Worm (Caenorhabditis elegans) whole organism, early embryonic: ENCODE data around the gene tmed-13.

Experiments
- F13C5.2 ChIP-seq: sonication (generic microtip); optimal IDR thresholded peaks from 2 replicates; lab custom pipeline; 2017; ENCODE audit warnings: mild to moderate bottlenecking, missing genetic modification characterization, inconsistent platforms, missing compliant biosample characterization
- tbx-11 ChIP-seq: fragments of 200-800 bp; sonication (Bioruptor generic); IDR thresholded peaks from 2 replicates; pipeline ENCODE4 v1.3.6; 2022; ENCODE audit warnings: missing genetic modification characterization, missing compliant biosample characterization

DNA sequence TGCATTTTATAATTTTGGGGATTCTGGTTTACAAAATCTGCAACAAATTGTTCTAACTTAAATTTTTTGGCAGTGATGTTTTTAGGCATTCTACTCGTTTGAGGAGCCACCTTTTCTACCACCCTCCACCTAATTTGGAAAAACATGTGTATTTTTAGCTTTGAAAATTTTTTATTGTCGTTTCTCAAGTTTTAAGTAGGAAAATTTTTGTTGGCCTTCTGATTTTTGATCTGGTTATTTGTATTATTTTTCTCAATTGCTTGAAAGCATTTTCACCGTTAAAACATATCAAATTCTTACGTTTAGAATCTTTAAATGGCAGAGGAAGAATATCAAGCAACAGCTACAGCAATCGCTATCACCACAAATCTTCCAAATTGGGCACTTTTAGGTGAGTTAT, 46.7 kb upstream of the tmed-13 start, which contains the start of gene C01G5.7:
- TF ChIP-seq tbx-11 (GFP tag; lab: Robert Waterston, UW), result no peak
- TF ChIP-seq F13C5.2 (tag; lab: Kevin White, UChicago), result no peak
